Worm (Caenorhabditis elegans): ENCODE data around the gene vab-1.

- no peak for TF ChIP-seq dao-5 (tag; optimal IDR thresholded peaks at IDR 0.05)
- no peak for TF ChIP-seq him-1 (tag; optimal IDR thresholded peaks at IDR 0.05)
- no peak for TF ChIP-seq W03F9.2 (tag; optimal IDR thresholded peaks at IDR 0.05)
These were observed 18.3 kb downstream of the vab-1 start for ce11 chrII:4590086-4590485.

All from whole organism, L4/young adult.